Fruit fly (Drosophila melanogaster) whole organism, embryonic: ENCODE results near the gene mio.

ENCODE experiments used
- CG10147 ChIP-seq: fragments of 200-800 bp; sonication (Bioruptor generic); optimal IDR thresholded peaks from 2 replicates; lab custom pipeline; 2019; ENCODE audit warnings: missing biosample characterization, mild to moderate bottlenecking, missing genetic modification characterization, moderate library complexity
- CG10543 ChIP-seq: fragments of 200-800 bp; sonication (Bioruptor generic); optimal IDR thresholded peaks from 3 replicates; lab custom pipeline; 2017; ENCODE audit warnings: missing biosample characterization, mild to moderate bottlenecking, missing genetic modification characterization, moderate library complexity
- CG12071 ChIP-seq: fragments of 200-800 bp; sonication (Bioruptor generic); optimal IDR thresholded peaks from 3 replicates; lab custom pipeline; 2018; ENCODE audit warnings: missing biosample characterization, mild to moderate bottlenecking, missing genetic modification characterization
- CG13424 ChIP-seq: fragments of 200-800 bp; sonication (Bioruptor generic); optimal IDR thresholded peaks from 2 replicates; lab custom pipeline; 2019; ENCODE audit warnings: missing biosample characterization, mild to moderate bottlenecking, missing genetic modification characterization, moderate library complexity
- CG1529 ChIP-seq: fragments of 200-800 bp; sonication (Bioruptor generic); optimal IDR thresholded peaks from 3 replicates; lab custom pipeline; 2018; ENCODE audit warnings: missing biosample characterization, missing genetic modification characterization
- CG15696 ChIP-seq: fragments of 200-800 bp; sonication (Bioruptor generic); optimal IDR thresholded peaks from 2 replicates; lab custom pipeline; 2019; ENCODE audit warnings: missing biosample characterization, mild to moderate bottlenecking, missing genetic modification characterization, moderate library complexity
- CG17385 ChIP-seq: fragments of 200-800 bp; sonication (Bioruptor generic); optimal IDR thresholded peaks from 3 replicates; lab custom pipeline; 2018; ENCODE audit warnings: missing biosample characterization, mild to moderate bottlenecking, missing genetic modification characterization
- CG2678 ChIP-seq: fragments of 200-800 bp; sonication (Bioruptor generic); optimal IDR thresholded peaks from 3 replicates; lab custom pipeline; 2019; ENCODE audit warnings: missing biosample characterization, mild to moderate bottlenecking, missing genetic modification characterization, moderate library complexity
- CG3065 ChIP-seq: fragments of 200-800 bp; sonication (Bioruptor generic); optimal IDR thresholded peaks from 2 replicates; lab custom pipeline; 2016; ENCODE audit warnings: missing biosample characterization, missing genetic modification characterization
- CG33213 ChIP-seq: fragments of 200-800 bp; sonication (Bioruptor generic); optimal IDR thresholded peaks from 3 replicates; lab custom pipeline; 2016; ENCODE audit warnings: missing biosample characterization, missing genetic modification characterization
- CG8359 ChIP-seq: fragments of 200-800 bp; sonication (Bioruptor generic); optimal IDR thresholded peaks from 2 replicates; lab custom pipeline; 2017; ENCODE audit warnings: missing biosample characterization, mild to moderate bottlenecking, missing genetic modification characterization, borderline replicate concordance
- CG8478 ChIP-seq: fragments of >200 bp; optimal IDR thresholded peaks from 2 replicates; lab custom pipeline; 2018
- CG8924 ChIP-seq: fragments of 200-800 bp; optimal IDR thresholded peaks from 3 replicates; lab custom pipeline; 2019; ENCODE audit warnings: missing biosample characterization, mild to moderate bottlenecking, missing genetic modification characterization, moderate library complexity
- CHES-1-like ChIP-seq: fragments of 200-800 bp; sonication (Bioruptor generic); optimal IDR thresholded peaks from 2 replicates; lab custom pipeline; 2016; ENCODE audit warnings: missing biosample characterization, missing genetic modification characterization
- Dek ChIP-seq: fragments of 200-800 bp; sonication (Bioruptor generic); optimal IDR thresholded peaks from 3 replicates; lab custom pipeline; 2019; ENCODE audit warnings: missing biosample characterization, mild to moderate bottlenecking, missing genetic modification characterization, moderate library complexity
- Dip3 ChIP-seq: fragments of 200-800 bp; sonication (Bioruptor generic); optimal IDR thresholded peaks from 3 replicates; lab custom pipeline; 2016; ENCODE audit warnings: missing biosample characterization, missing genetic modification characterization
- Fer1 ChIP-seq: fragments of 200-800 bp; sonication (Bioruptor generic); optimal IDR thresholded peaks from 2 replicates; lab custom pipeline; 2017; ENCODE audit warnings: missing biosample characterization, mild to moderate bottlenecking, missing genetic modification characterization
- HHEX ChIP-seq: fragments of 200-800 bp; sonication (Bioruptor generic); optimal IDR thresholded peaks from 3 replicates; lab custom pipeline; 2017; ENCODE audit warnings: missing biosample characterization, mild to moderate bottlenecking, missing genetic modification characterization, missing genetic modification reagents
- HLHmδ ChIP-seq: fragments of 200-800 bp; sonication (Bioruptor generic); optimal IDR thresholded peaks from 2 replicates; lab custom pipeline; 2018; ENCODE audit warnings: missing biosample characterization, mild to moderate bottlenecking, missing genetic modification characterization, moderate library complexity
- Hey ChIP-seq: fragments of 200-800 bp; sonication (Bioruptor generic); optimal IDR thresholded peaks from 3 replicates; lab custom pipeline; 2018; ENCODE audit warnings: missing biosample characterization, mild to moderate bottlenecking, missing genetic modification characterization
- Hsf ChIP-seq: fragments of 200-800 bp; sonication (Bioruptor generic); optimal IDR thresholded peaks from 3 replicates; lab custom pipeline; 2016; ENCODE audit warnings: missing biosample characterization, missing genetic modification characterization
- NfI ChIP-seq: fragments of 200-800 bp; sonication (Bioruptor generic); optimal IDR thresholded peaks from 3 replicates; lab custom pipeline; 2018; ENCODE audit warnings: missing biosample characterization, mild to moderate bottlenecking, missing genetic modification characterization, moderate library complexity
- Sox102F ChIP-seq: fragments of 200-800 bp; sonication (Bioruptor generic); optimal IDR thresholded peaks from 2 replicates; lab custom pipeline; 2018; ENCODE audit warnings: missing biosample characterization, mild to moderate bottlenecking, missing genetic modification characterization, moderate library complexity
- Vsx1 ChIP-seq: fragments of 200-800 bp; sonication (Bioruptor generic); optimal IDR thresholded peaks from 2 replicates; lab custom pipeline; 2017; ENCODE audit warnings: missing biosample characterization, mild to moderate bottlenecking, missing genetic modification characterization, missing genetic modification reagents
- crp ChIP-seq, 2 experiments: fragments of 200-800 bp; sonication (Bioruptor generic); optimal IDR thresholded peaks; 2 replicates in 1 of 2; 3 replicates in 1 of 2; lab custom pipeline; 2017; ENCODE audit warnings: missing biosample characterization in 2 of 2, missing genetic modification characterization in 2 of 2, mild to moderate bottlenecking in 1 of 2, moderate library complexity in 1 of 2
- cwo ChIP-seq: fragments of 200-800 bp; sonication (Bioruptor generic); optimal IDR thresholded peaks from 3 replicates; lab custom pipeline; 2017; ENCODE audit warnings: missing biosample characterization, missing genetic modification characterization, mild to moderate bottlenecking, moderate library complexity, missing genetic modification reagents
- ewg ChIP-seq: fragments of 200-800 bp; sonication (Bioruptor generic); optimal IDR thresholded peaks from 3 replicates; lab custom pipeline; 2017; ENCODE audit warnings: mild to moderate bottlenecking, missing biosample characterization, missing genetic modification reagents, missing genetic modification characterization
- jumu ChIP-seq: fragments of 200-800 bp; sonication (Bioruptor generic); optimal IDR thresholded peaks from 3 replicates; lab custom pipeline; 2016; ENCODE audit warnings: missing biosample characterization, missing genetic modification characterization
- pros ChIP-seq: fragments of 200-800 bp; sonication (Bioruptor generic); optimal IDR thresholded peaks from 3 replicates; lab custom pipeline; 2019; ENCODE audit warnings: missing biosample characterization, mild to moderate bottlenecking, missing genetic modification characterization, moderate library complexity
- run ChIP-seq: fragments of 200-800 bp; sonication (Bioruptor generic); optimal IDR thresholded peaks from 3 replicates; lab custom pipeline; 2018; ENCODE audit warnings: missing biosample characterization, mild to moderate bottlenecking, missing genetic modification characterization
- sd ChIP-seq: fragments of 200-800 bp; sonication (Bioruptor generic); optimal IDR thresholded peaks from 3 replicates; lab custom pipeline; 2018; ENCODE audit warnings: missing biosample characterization, mild to moderate bottlenecking, missing genetic modification characterization, moderate library complexity
- slou ChIP-seq: fragments of 200-800 bp; sonication (Bioruptor generic); optimal IDR thresholded peaks from 3 replicates; lab custom pipeline; 2016; ENCODE audit warnings: missing biosample characterization, missing genetic modification characterization
- stwl ChIP-seq: fragments of 200-800 bp; sonication (Bioruptor generic); optimal IDR thresholded peaks from 3 replicates; lab custom pipeline; 2018; ENCODE audit warnings: missing biosample characterization, mild to moderate bottlenecking, missing genetic modification characterization, moderate library complexity
- tll ChIP-seq, 2 experiments: fragments of 200-800 bp in 1 of 2; fragments of >200 bp in 1 of 2; sonication (Bioruptor generic) in 1 of 2; optimal IDR thresholded peaks; 2 replicates each; lab custom pipeline; 2017 to 2019; ENCODE audit warnings: missing biosample characterization in 2 of 2, missing genetic modification characterization in 2 of 2, mild to moderate bottlenecking in 1 of 2, moderate library complexity in 1 of 2
- trem ChIP-seq: fragments of 200-800 bp; optimal IDR thresholded peaks from 3 replicates; lab custom pipeline; 2019; ENCODE audit warnings: missing biosample characterization, mild to moderate bottlenecking, missing genetic modification characterization, moderate library complexity
- vnd ChIP-seq: fragments of 200-800 bp; sonication (Bioruptor generic); IDR thresholded peaks from 3 replicates; pipeline ENCODE4 v1.3.6; 2022; ENCODE audit warnings: missing biosample characterization, missing genetic modification characterization; ENCODE audit not compliant: partially characterized antibody
- zen ChIP-seq: fragments of 200-800 bp; sonication (Bioruptor generic); optimal IDR thresholded peaks from 3 replicates; lab custom pipeline; 2018; ENCODE audit warnings: missing biosample characterization, mild to moderate bottlenecking, missing genetic modification characterization, moderate library complexity

mio gene

DNA sequence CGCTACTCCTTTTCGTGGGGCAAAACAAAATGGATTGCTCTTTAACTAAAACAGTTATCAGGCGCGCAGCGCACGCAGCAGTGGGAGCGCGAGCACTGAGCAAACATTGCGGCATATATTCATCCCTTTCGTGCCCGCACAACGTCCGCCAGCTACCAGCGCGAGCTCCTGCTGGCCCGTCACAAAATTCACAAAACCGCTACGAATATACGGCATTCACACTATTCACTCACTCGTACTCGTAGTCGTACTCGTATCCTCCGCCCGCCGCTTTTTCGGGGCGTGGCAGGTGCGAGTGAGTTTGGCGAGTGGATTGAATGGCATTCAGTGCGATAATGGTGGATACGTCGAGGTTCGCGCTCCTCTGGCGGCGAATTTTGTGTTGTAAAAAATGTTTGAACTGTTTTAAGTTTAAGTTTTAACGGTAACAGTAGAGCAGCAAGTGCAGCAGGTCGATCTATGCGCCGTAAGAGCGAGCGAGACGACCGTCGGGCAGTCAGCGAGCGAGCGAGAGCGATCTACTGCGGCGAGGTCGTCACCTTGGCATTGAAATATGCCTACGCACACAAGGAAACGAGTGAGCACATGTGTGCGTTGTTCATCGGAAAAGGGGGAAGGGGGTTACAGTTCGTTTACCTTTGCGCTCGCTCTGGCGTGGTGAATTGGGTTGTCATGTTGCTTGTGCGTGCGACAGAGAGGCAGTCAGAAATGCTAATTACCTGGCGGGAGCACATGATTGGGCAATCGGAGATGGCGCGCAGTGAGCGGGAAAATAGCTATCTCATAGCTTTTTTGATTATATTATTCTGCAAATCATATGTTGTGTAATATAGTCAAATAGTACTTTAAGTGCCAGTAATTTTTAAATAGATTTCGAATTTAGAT, 20.3 kb upstream of the mio start (continued):
- peak; percentile 67 for TF ChIP-seq CG2678 (tag; lab: Kevin White, UChicago)
- TF ChIP-seq CG33213: peak; percentile 63
- TF ChIP-seq Hey (tag; lab: Kevin White, UChicago): peak; percentile 38
- TF ChIP-seq Dek (tag; lab: Kevin White, UChicago): peak; percentile 56
- peak; percentile 92 for TF ChIP-seq HLHmδ (GFP tag; lab: Kevin White, UChicago)
- peak; percentile 94 for TF ChIP-seq CG8478 (lab: Kevin White, UChicago)
- peak; percentile 98 for TF ChIP-seq Vsx1 (GFP tag; lab: Kevin White, UChicago)
- TF ChIP-seq ewg (GFP tag; lab: Kevin White, UChicago): peak; percentile 35
- TF ChIP-seq CG10147 (GFP tag; lab: Kevin White, UChicago): peak; percentile 26
- TF ChIP-seq slou (GFP tag; lab: Kevin White, UChicago): peak; percentile 61
- TF ChIP-seq CG12071 (GFP tag; lab: Kevin White, UChicago): peak; percentile 48
- TF ChIP-seq zen: peak; percentile 94
- TF ChIP-seq CG1529: peak; percentile 35
- TF ChIP-seq CG8359 (GFP tag; lab: Kevin White, UChicago): peak; percentile 13
- TF ChIP-seq Fer1: peak; percentile 89
- TF ChIP-seq trem (tag; lab: Kevin White, UChicago): peak; percentile 17
- peak; percentile 76 for TF ChIP-seq HHEX
- TF ChIP-seq CG17385 (GFP tag; lab: Kevin White, UChicago): peak; percentile 3
- TF ChIP-seq Sox102F (GFP tag; lab: Kevin White, UChicago): peak; percentile 40
- TF ChIP-seq CHES-1-like (GFP tag; lab: Kevin White, UChicago): peak; percentile 3
- TF ChIP-seq CG15696 (tag; lab: Kevin White, UChicago): peak; percentile 24
- peak; percentile 54 for TF ChIP-seq NfI
- peak; percentile 35 for TF ChIP-seq CG8924 (tag; lab: Kevin White, UChicago)
- TF ChIP-seq crp (GFP tag; optimal IDR thresholded peaks at IDR 0.05; lab: Kevin White, UChicago): peak in 1 of 2 experiments; percentile 54
- peak; percentile 18 for TF ChIP-seq stwl (tag; lab: Kevin White, UChicago)
- TF ChIP-seq sd (tag; lab: Kevin White, UChicago): peak; percentile 97
- peak; percentile 95 for TF ChIP-seq cwo (GFP tag; lab: Kevin White, UChicago)
- TF ChIP-seq Hsf (GFP tag; lab: Kevin White, UChicago): peak; percentile 45
- TF ChIP-seq tll (GFP tag; optimal IDR thresholded peaks at IDR 0.05; lab: Kevin White, UChicago): peak in 1 of 2 experiments; percentile 61
- TF ChIP-seq vnd: no peak
- TF ChIP-seq CG13424: peak; percentile 64
- TF ChIP-seq Dip3 (GFP tag; lab: Kevin White, UChicago): peak; percentile 19
- TF ChIP-seq pros (GFP tag; lab: Kevin White, UChicago): peak; percentile 91
- no peak for TF ChIP-seq run
- TF ChIP-seq CG10543 (GFP tag; lab: Kevin White, UChicago): peak; percentile 96
- TF ChIP-seq jumu (GFP tag; lab: Kevin White, UChicago): no peak
- TF ChIP-seq CG3065 (GFP tag; lab: Kevin White, UChicago): peak; percentile 99
